Fruit fly (Drosophila melanogaster) whole organism: ENCODE data around the gene CG16957.

Experiments used
- CG8478 ChIP-seq: fragments of >200 bp; optimal IDR thresholded peaks from 2 replicates; lab custom pipeline; 2018; ENCODE audit warnings: inconsistent platforms
- Dll ChIP-seq: fragments of >200 bp; optimal IDR thresholded peaks from 2 replicates; lab custom pipeline; 2017
- EcR ChIP-seq, 2 experiments: fragments of >200 bp; optimal IDR thresholded peaks; 2 replicates each; lab custom pipeline; 2017; ENCODE audit warnings: missing biosample characterization in 2 of 2, missing genetic modification characterization in 2 of 2, missing genetic modification reagents in 2 of 2
- pan ChIP-seq: fragments of >200 bp; optimal IDR thresholded peaks from 2 replicates; lab custom pipeline; 2017
- psq ChIP-seq: fragments of >200 bp; optimal IDR thresholded peaks from 2 replicates; lab custom pipeline; 2017
- usp ChIP-seq: fragments of >200 bp; optimal IDR thresholded peaks from 2 replicates; lab custom pipeline; 2017; ENCODE audit warnings: missing biosample characterization, missing genetic modification characterization, mixed read lengths

CG16957 gene

DNA sequence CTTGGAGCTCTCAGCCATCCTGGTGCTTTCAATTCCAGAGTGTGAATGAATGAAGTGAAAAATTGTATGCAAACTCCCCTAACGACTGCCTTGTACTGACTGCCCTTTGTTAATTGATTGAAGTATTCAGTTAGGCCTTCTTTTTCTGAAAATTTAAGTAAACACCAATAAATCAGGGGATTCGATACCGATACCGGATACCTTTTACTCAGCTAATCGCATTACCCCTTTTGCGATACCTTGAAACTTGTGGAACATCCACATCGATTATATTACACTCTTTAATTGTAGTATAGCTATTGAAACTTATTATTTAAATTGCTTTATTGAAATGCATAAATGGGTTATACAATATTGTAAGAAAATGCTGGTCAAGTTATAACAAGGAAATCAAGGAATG, at the start of gene CG16957:
CG16957 (minus strand) TSS at position 101 of the 400 bp plus-strand sequence.
- no peak for TF ChIP-seq psq
- no peak for TF ChIP-seq Dll (lab: Kevin White, UChicago)
- no peak for TF ChIP-seq usp (GFP tag; lab: Kevin White, UChicago)
- TF ChIP-seq EcR (GFP tag; optimal IDR thresholded peaks at IDR 0.05; lab: Kevin White, UChicago): no peak
- TF ChIP-seq CG8478 (lab: Kevin White, UChicago): no peak
- TF ChIP-seq pan (lab: Kevin White, UChicago): no peak

DNA sequence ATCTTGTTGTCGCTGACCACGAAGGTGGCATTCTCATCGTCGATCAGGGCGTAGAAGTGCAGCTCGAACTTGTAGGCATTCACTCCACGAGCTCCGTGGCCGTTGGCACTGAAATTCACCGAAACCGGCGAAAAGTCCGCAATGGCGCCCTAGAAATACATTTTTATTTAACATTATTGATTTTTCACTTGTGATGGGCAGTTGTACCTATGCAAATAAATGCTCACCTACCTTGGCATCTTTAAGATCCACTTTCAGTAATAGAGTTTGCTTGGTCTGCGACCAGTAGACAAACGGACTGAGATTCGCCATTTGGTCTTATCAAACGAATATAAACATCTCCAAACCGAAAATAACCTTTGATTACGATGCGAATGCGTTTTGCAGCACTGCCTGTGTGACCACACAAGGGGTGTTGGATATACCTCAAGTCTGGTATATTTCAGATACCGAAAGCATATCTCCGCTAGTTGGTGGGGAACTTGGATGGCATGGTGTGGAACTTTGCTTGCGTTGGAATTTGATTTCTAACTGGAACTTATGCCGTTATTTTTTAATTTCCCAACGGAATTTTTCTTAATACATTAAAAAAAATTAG, 49.4 kb upstream of the CG16957 start, which contains the start of gene Hacd2:
Hacd2 (minus strand) TSS at position 403 of the 598 bp plus-strand sequence.
- no peak for TF ChIP-seq EcR (GFP tag; optimal IDR thresholded peaks at IDR 0.05; lab: Kevin White, UChicago)
- TF ChIP-seq usp (GFP tag; lab: Kevin White, UChicago): no peak
- TF ChIP-seq CG8478 (lab: Kevin White, UChicago): no peak
- no peak for TF ChIP-seq pan (lab: Kevin White, UChicago)
- no peak for TF ChIP-seq psq
- no peak for TF ChIP-seq Dll (lab: Kevin White, UChicago)

DNA sequence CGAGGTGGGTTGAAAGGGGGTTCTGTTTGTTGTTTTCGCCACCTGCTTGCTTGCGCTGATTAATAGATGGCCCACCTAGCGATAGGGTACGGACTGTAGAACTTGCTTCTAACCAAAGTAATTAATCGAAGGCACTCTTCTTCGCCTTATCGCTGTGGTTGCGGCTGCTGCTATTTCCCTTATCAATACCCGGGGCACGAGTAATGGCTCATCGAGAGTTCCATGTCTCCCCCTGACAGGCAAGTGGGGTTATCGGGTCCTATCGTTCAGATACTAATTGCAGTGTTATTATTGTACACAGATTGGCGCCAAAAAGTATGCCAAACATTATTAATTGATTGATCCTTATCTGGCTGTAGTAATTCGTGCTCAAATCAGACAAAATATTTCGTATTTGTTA, 40.8 kb upstream of the CG16957 start:
- TF ChIP-seq psq (no peak), usp (GFP tag; lab: Kevin White, UChicago) (no peak), pan (lab: Kevin White, UChicago) (no peak)

DNA sequence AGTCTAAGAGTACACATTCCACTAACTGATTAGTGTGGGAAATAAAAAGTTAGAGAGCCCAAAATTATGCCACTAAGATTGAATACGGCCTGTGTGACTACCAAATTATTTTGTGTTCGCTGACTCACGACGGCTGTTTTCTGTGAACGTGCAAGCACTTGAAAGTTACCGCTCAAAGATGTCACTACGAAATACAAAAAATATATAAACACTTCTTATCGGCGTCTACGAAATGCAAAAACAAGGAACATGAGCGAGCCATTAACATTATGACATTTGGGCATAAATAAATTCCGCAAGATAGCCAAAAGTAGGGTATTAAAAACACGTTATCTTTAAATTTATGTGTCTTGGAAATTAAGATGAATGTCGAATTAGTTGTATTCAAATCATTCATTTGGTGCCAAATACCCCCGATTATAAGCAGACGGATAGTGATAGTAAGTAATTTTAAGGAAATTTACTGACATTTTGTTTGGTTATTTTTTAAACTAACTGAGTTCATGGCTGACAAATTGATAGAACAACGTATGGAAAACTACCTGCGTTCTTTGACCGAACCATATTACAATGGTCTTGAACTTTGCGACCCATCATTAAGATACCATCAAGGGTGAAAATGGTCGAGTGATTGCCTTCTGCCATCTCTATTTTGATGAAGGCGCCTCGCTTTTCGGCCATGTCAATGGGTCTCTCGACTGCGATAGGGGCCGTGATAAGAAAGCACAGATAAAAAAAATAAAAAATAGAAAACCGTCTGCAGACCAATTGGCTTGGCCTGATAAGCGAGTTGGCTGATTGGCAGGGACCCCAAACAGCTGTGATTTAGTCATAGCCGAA, 39.0 kb upstream of the CG16957 start, which contains the start of gene Tehao:
Tehao (plus strand) TSS at position 828 of the 840 bp plus-strand sequence.
- TF ChIP-seq psq (no peak), EcR (GFP tag; optimal IDR thresholded peaks at IDR 0.05; lab: Kevin White, UChicago) (no peak), usp (GFP tag; lab: Kevin White, UChicago) (no peak), pan (lab: Kevin White, UChicago) (no peak)

DNA sequence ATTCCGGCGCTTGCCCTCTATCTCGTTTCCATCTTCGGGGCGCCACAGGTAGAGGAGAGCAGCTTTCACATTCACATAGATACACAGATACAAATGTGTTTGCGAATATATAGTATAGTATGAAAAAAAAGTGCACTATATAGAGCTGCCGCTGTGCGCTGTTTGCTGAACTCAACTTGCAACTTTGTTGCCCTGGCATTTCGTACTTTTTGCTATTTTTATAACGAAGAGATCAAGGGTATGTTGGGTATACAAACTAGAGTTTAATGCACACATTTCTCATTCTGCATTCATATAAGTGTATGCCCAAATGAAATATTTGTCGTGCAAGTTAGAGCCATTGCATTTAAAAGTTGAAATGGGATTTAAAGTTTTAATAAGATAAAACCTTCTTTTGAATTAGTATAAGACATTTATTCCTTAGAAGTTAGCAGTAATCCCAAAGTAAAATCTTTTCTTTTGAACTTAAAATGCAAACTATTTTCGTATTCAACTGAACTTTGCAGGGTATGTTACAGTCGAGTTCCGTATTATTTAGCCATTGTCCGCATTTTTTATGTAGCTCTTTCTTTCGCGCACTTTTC, 35.0 kb upstream of the CG16957 start:
- TF ChIP-seq EcR (GFP tag; optimal IDR thresholded peaks at IDR 0.05; lab: Kevin White, UChicago): no peak
- TF ChIP-seq pan (lab: Kevin White, UChicago): no peak
- TF ChIP-seq psq: no peak
- no peak for TF ChIP-seq CG8478 (lab: Kevin White, UChicago)
- TF ChIP-seq Dll (lab: Kevin White, UChicago): no peak
- TF ChIP-seq usp (GFP tag; lab: Kevin White, UChicago): no peak

DNA sequence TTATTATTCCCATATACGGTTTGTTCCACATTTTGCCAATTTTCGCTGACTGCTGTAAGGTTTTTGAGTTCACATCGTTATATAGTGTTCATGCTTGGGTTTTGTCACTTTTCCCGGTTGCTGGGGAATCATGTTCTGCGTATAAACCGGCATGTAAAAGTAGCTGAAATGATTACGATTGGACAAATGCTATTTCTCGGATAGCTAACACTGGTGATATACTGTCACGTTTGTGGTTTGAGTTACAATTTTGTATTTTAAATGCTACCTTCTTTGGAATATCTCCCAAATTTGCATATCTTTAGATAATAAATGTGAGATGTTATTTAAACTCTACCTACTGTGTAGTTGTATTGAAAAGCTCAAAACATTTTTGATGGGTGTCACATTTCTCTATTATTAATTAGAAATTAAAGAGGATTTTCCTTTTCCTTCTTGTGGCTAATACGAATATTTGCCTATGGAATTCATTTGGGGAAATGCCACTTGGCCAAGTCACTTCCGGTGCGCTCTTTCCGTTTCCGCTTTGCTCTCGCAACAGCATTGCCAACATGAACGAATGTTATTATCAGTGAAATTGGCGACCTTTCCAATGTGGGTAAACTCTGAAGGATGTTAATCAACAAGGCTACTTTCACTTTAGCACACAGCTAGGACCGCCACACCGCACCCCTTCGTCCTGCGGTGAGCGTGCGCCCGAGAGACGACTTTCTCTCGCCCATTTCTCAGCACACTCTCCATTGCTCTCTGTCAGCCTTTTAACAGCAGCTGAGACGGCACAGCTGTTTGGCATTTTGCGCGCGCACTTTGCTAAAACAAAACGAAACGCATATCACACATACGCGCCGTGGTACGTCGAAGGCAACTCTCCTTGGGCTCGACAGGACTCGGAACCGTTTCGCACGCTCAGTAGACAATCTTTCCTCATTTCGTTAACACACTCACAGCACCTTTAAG, 18.8 kb upstream of the CG16957 start, which contains the start of the genes CG16956, CG42784 and CG43850:
CG16956 (minus strand) TSS at position 51 of the 957 bp plus-strand sequence.
CG42784 (plus strand) TSS at position 907 of the 957 bp plus-strand sequence.
CG43850 (plus strand) TSS at position 907 of the 957 bp plus-strand sequence.
- TF ChIP-seq EcR (GFP tag; optimal IDR thresholded peaks at IDR 0.05; lab: Kevin White, UChicago) (no peak), CG8478 (lab: Kevin White, UChicago) (no peak), Dll (lab: Kevin White, UChicago) (no peak), psq (no peak), pan (lab: Kevin White, UChicago) (no peak), usp (GFP tag; lab: Kevin White, UChicago) (no peak)

DNA sequence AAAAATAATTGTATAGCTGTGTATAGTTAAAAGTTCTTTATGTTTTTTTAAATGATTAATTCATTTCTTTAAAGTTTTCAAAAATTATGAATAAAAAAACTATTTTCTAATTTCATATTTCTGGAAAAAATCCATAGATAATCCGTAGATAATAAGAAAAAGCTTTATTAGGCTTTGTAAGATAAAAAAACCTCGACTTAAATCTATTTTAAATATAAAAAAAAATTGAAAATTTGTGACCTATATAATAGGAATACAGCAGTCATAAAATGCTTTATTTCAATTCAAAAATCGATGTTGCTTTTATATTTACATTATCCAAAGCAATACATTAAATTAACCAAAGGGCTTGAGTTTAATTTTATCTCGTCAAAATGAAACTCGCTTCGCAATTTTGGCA, 16.2 kb upstream of the CG16957 start, which contains the start of gene Flad2:
Flad2 (plus strand) TSS at position 301 of the 400 bp plus-strand sequence.
- TF ChIP-seq CG8478 (lab: Kevin White, UChicago): no peak
- no peak for TF ChIP-seq psq
- TF ChIP-seq usp (GFP tag; lab: Kevin White, UChicago): no peak
- TF ChIP-seq Dll (lab: Kevin White, UChicago): no peak
- TF ChIP-seq pan (lab: Kevin White, UChicago): no peak
- TF ChIP-seq EcR (GFP tag; optimal IDR thresholded peaks at IDR 0.05; lab: Kevin White, UChicago): no peak

DNA sequence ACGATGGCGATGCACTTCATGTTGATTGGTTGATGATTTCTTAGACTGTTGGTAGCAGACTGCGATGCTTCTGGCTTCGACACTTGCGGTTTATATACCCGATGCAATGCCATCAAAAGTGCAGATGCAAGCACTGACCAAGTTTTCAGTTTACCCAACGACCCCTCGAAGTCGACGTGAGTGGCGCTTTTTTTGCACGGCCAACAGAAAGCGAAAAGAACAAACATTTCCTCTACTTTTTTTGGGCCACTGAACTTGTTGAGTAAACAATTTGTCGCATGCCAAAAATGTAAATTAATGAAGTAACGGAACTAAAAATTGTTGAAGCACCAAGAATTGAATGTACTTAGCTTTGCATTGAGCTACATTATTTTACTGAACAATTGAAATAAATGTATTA, 15.6 kb upstream of the CG16957 start, which contains the start of gene Vm34Ca:
Vm34Ca (minus strand) TSS at position 66 of the 400 bp plus-strand sequence.
- TF ChIP-seq CG8478 (lab: Kevin White, UChicago) (no peak), psq (no peak), pan (lab: Kevin White, UChicago) (no peak), usp (GFP tag; lab: Kevin White, UChicago) (no peak), Dll (lab: Kevin White, UChicago) (no peak)

DNA sequence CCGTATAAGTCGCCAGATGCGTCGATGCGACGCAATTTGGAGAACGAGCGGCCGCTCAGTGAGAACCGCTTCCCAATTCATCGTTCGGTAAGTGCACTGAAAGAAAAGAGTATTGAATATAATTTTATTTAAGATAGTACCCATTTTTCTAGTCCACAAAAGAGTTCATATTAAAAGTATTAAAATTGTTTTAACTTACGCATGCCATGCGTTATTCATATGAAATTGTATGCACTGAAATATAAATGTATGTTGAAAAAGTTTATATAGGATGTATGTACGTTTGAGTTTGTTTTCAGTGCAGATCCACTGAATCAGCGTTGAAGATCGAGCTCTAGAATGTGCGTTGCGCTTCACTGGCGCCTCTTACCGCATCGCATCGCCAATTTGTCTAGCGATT, 3.6 kb upstream of the CG16957 start:
- TF ChIP-seq Dll (lab: Kevin White, UChicago): no peak
- TF ChIP-seq psq: no peak
- no peak for TF ChIP-seq pan (lab: Kevin White, UChicago)
- no peak for TF ChIP-seq usp (GFP tag; lab: Kevin White, UChicago)
- TF ChIP-seq EcR (GFP tag; optimal IDR thresholded peaks at IDR 0.05; lab: Kevin White, UChicago): no peak
- TF ChIP-seq CG8478 (lab: Kevin White, UChicago): no peak

DNA sequence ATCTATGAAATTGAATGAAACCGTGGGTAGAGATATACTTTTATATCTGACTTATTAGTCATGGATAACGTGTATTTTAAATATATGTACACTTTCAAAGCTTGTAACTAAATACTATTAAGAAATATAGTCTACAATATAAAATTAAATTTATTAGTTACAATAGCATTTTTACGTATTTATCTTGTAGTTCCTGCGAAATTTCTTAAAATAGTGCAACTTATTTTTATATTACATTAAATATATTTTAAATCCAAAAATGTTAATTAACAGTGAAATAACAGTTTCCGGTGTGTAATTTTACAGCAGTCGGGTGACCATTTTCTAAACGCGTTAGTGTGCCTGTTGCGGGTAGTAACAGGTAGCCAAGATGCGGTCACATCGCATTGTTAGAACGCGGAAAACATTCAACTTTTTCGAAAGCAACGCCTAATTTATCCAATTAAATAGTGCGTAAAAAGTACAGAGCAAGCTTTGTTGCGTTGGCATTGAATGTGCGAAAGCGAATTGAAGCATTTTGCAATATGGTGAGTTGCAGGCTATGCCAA, 2.7 kb upstream of the CG16957 start, which contains the start of the genes CG10859 and CG7110:
CG10859 (minus strand) TSS at position 51 of the 548 bp plus-strand sequence.
CG7110 (plus strand) TSS at position 378 of the 548 bp plus-strand sequence.
- no peak for TF ChIP-seq EcR (GFP tag; optimal IDR thresholded peaks at IDR 0.05; lab: Kevin White, UChicago)
- no peak for TF ChIP-seq psq
- no peak for TF ChIP-seq usp (GFP tag; lab: Kevin White, UChicago)
- no peak for TF ChIP-seq pan (lab: Kevin White, UChicago)
- TF ChIP-seq CG8478 (lab: Kevin White, UChicago): no peak
- TF ChIP-seq Dll (lab: Kevin White, UChicago): no peak
